Worm (Caenorhabditis elegans) whole organism, L4 larva: ENCODE results near the gene F56F10.2.

ENCODE experiments used
- F26F4.8 ChIP-seq: fragments of 200-800 bp; sonication (Bioruptor generic); conservative IDR thresholded peaks from 2 replicates; pipeline ENCODE4 v1.3.6; 2022; ENCODE audit warnings: missing genetic modification characterization, missing compliant biosample characterization
- ZK546.5 ChIP-seq, 2 experiments: sonication (generic microtip); optimal IDR thresholded peaks; 2 replicates each; lab custom pipeline; 2017; ENCODE audit warnings: missing biosample characterization in 2 of 2, missing genetic modification characterization in 2 of 2
- arid-1 ChIP-seq: fragments of 200-800 bp; sonication (Bioruptor generic); conservative IDR thresholded peaks from 2 replicates; pipeline ENCODE4 v1.3.6; 2022; ENCODE audit warnings: missing genetic modification reagents, missing genetic modification characterization, missing compliant biosample characterization
- ceh-28 ChIP-seq: fragments of 150-350 bp; optimal IDR thresholded peaks from 2 replicates; lab custom pipeline; 2014; ENCODE audit warnings: missing biosample characterization, missing genetic modification reagents, missing genetic modification characterization
- hmg-1.1 ChIP-seq: fragments of 200-800 bp; sonication (Bioruptor generic); IDR thresholded peaks from 2 replicates; pipeline ENCODE4 v1.3.6; 2022; ENCODE audit warnings: missing genetic modification reagents, missing genetic modification characterization, missing compliant biosample characterization
- mxl-2 ChIP-seq: fragments of 200-800 bp; sonication (Bioruptor generic); conservative IDR thresholded peaks from 2 replicates; pipeline ENCODE4 v1.3.6; 2022; ENCODE audit warnings: missing genetic modification reagents, missing genetic modification characterization, missing compliant biosample characterization
- nhr-237 ChIP-seq: sonication (generic microtip); optimal IDR thresholded peaks from 2 replicates; lab custom pipeline; 2017; ENCODE audit warnings: missing biosample characterization, missing genetic modification characterization
- nhr-28 ChIP-seq: fragments of 150-350 bp; optimal IDR thresholded peaks from 2 replicates; lab custom pipeline; 2014; ENCODE audit warnings: missing biosample characterization, missing genetic modification characterization
- pqm-1 ChIP-seq: sonication (generic microtip); optimal IDR thresholded peaks from 2 replicates; lab custom pipeline; 2017; ENCODE audit warnings: missing biosample characterization, missing genetic modification characterization
- tra-1 ChIP-seq: fragments of 200-800 bp; sonication (Bioruptor generic); IDR thresholded peaks from 2 replicates; pipeline ENCODE4 v1.3.6; 2022; ENCODE audit warnings: missing genetic modification reagents, missing genetic modification characterization, missing compliant biosample characterization

ce11 chrX:902512-902911 is 43.1 kb downstream of the F56F10.2 start, which contains the start of gene ZC13.10:
- TF ChIP-seq nhr-28 (no peak), mxl-2 (no peak), ZK546.5 (tag; optimal IDR thresholded peaks at IDR 0.05; lab: Kevin White, UChicago) (no peak), nhr-237 (tag; lab: Kevin White, UChicago) (no peak), hmg-1.1 (GFP tag; lab: Robert Waterston, UW) (no peak), pqm-1 (no peak), tra-1 (GFP tag; lab: Robert Waterston, UW) (no peak), arid-1 (no peak), F26F4.8 (GFP tag; lab: Robert Waterston, UW) (no peak), ceh-28 (tag; lab: Kevin White, UChicago) (no peak)
